Worm (Caenorhabditis elegans): Measurements from ENCODE around the gene unc-61.
"Not testable (repeated sequence)": the region's sequence is repeated elsewhere in the genome, so short reads cannot be mapped to it uniquely, and the experiment has no call there.

unc-61 gene

ce11 chrV:14763582-14763981 is 29.5 kb upstream of the unc-61 start:
- TF ChIP-seq snpc-4 (tag; optimal IDR thresholded peaks at IDR 0.05) (no peak), mdl-1 (tag; optimal IDR thresholded peaks at IDR 0.05) (no peak), elt-3 (tag; optimal IDR thresholded peaks at IDR 0.05) (no peak), ama-1 (optimal IDR thresholded peaks at IDR 0.05) (no peak), egl-5 (tag; optimal IDR thresholded peaks at IDR 0.05) (no peak), elt-1 (tag; optimal IDR thresholded peaks at IDR 0.05) (no peak), ZK546.5 (tag; optimal IDR thresholded peaks at IDR 0.05) (no peak), aly-2 (tag; optimal IDR thresholded peaks at IDR 0.05) (no peak), ceh-28 (tag; optimal IDR thresholded peaks at IDR 0.05) (no peak), nhr-43 (tag; optimal IDR thresholded peaks at IDR 0.05; ENCODE audit: poor library complexity, severe bottlenecking) (no peak), elt-2 (tag; optimal IDR thresholded peaks at IDR 0.05) (no peak), egl-27 (tag; optimal IDR thresholded peaks at IDR 0.05) (no peak), skn-1 (tag; optimal IDR thresholded peaks at IDR 0.05) (no peak), nhr-237 (tag; optimal IDR thresholded peaks at IDR 0.05) (no peak), tbx-2 (tag; optimal IDR thresholded peaks at IDR 0.05) (no peak), eor-1 (tag; optimal IDR thresholded peaks at IDR 0.05) (no peak), hmg-11 (tag; optimal IDR thresholded peaks at IDR 0.05) (no peak)

DNA sequence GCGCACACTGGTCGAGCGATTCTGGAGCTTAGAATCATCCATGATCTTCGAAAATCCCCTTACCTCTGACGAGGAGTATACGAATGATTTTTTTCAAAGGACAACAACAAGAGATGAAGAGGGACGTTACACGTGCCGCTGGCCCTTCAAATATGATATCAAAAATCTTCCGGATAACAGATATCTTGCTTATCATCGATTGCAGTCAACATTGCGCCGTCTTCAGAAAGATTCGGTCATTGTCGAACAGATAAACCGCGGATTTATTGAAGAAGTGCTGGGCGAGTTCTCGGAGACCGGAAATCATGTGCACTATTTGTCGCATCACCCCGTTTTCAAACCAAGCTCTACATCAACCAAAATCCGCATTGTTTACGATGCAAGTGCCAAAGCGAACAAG is 28.5 kb upstream of the unc-61 start:
- TF ChIP-seq nhr-11 (tag; optimal IDR thresholded peaks at IDR 0.05) (no peak), nhr-76 (tag; optimal IDR thresholded peaks at IDR 0.05) (no peak), ceh-9 (tag; optimal IDR thresholded peaks at IDR 0.05) (no peak), R02D3.7 (tag; optimal IDR thresholded peaks at IDR 0.05) (no peak), ama-1 (optimal IDR thresholded peaks at IDR 0.05) (no peak)

DNA sequence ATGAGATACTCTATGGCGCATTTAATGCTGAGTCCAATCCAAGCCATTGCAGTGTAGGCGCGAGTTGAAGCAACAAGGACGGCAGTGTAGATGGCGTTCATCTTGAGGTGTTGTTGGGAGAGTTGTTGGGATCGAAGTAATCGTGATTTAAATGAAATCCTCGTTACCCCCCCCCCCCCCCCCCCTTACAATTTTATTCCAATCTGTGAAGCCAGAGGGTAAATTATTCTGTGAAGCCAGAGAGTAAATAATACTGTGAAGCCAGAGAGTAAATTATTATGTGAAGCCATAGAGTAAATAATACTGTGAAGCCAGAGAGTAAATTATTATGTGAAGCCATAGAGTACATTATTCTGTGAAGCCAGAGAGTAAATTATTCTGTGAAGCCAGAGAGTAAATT is 16.3 kb upstream of the unc-61 start, which contains the start of gene nspa-10:
TSS of gene nspa-10 (minus strand) at position 101 of the 400 bp plus-strand sequence.
- not testable (repeated sequence) for TF ChIP-seq ama-1 (optimal IDR thresholded peaks at IDR 0.05); ceh-9 (tag; optimal IDR thresholded peaks at IDR 0.05); nhr-12 (tag; optimal IDR thresholded peaks at IDR 0.05)

DNA sequence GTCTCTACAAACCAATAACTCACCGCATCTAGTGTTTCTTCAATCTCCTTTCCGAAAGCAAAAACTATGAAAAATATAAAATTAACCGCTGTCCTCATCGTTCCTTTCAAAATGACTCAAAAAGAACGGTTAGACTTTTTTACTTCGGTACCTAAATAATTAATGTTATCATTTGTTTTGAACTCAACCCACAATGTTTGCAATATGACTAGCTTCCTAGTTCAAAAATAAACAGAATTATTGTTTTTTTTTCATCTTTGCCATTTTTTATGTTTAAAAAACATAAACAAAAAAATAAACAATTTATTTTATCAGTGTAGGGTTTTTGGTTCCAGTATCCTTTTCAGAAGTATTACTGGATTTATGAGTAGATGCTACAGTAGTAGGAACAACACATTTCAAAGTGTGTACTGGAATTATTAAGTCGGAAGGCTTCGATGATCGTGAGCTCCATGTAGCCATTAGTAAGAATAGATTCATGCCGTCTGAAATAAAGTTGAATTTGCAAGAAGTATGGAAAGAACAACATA is 14.6 kb upstream of the unc-61 start, which contains the start of the genes lipl-8 and Y50E8A.22:
TSS of gene lipl-8 (minus strand) at position 101 of the 530 bp plus-strand sequence.
TSS of gene Y50E8A.22 (minus strand) at position 480 of the 530 bp plus-strand sequence.
- TF ChIP-seq nhr-237 (tag; optimal IDR thresholded peaks at IDR 0.05): no peak
- no peak for TF ChIP-seq skn-1 (tag; optimal IDR thresholded peaks at IDR 0.05)
- no peak for TF ChIP-seq nhr-23 (tag; optimal IDR thresholded peaks at IDR 0.05)
- TF ChIP-seq jun-1 (tag; optimal IDR thresholded peaks at IDR 0.05): no peak
- no peak for TF ChIP-seq eor-1 (tag; optimal IDR thresholded peaks at IDR 0.05)
- TF ChIP-seq ceh-9 (tag; optimal IDR thresholded peaks at IDR 0.05): no peak
- no peak for TF ChIP-seq fkh-2 (tag; optimal IDR thresholded peaks at IDR 0.05)
- TF ChIP-seq elt-3 (tag; optimal IDR thresholded peaks at IDR 0.05): no peak
- no peak for TF ChIP-seq snpc-4 (tag; optimal IDR thresholded peaks at IDR 0.05)
- TF ChIP-seq nhr-76 (tag; optimal IDR thresholded peaks at IDR 0.05): no peak
- no peak for TF ChIP-seq lin-39 (tag; optimal IDR thresholded peaks at IDR 0.05)
- no peak for TF ChIP-seq ZK546.5 (tag; optimal IDR thresholded peaks at IDR 0.05)
- TF ChIP-seq ceh-82 (tag; optimal IDR thresholded peaks at IDR 0.05): no peak
- TF ChIP-seq hmg-11 (tag; optimal IDR thresholded peaks at IDR 0.05): no peak
- no peak for TF ChIP-seq lin-15B (tag; optimal IDR thresholded peaks at IDR 0.05)

- TF ChIP-seq ceh-28 (tag; optimal IDR thresholded peaks at IDR 0.05): no peak
- TF ChIP-seq elt-2 (tag; optimal IDR thresholded peaks at IDR 0.05): no peak
- no peak for TF ChIP-seq nhr-28 (tag; optimal IDR thresholded peaks at IDR 0.05)
- TF ChIP-seq ztf-4 (tag; optimal IDR thresholded peaks at IDR 0.05): no peak
- TF ChIP-seq nhr-43 (tag; optimal IDR thresholded peaks at IDR 0.05; ENCODE audit: poor library complexity, severe bottlenecking): no peak
- TF ChIP-seq nhr-237 (tag; optimal IDR thresholded peaks at IDR 0.05): no peak
- no peak for TF ChIP-seq nhr-11 (tag; optimal IDR thresholded peaks at IDR 0.05)
- TF ChIP-seq ceh-9 (tag; optimal IDR thresholded peaks at IDR 0.05): no peak
- TF ChIP-seq nhr-25 (tag; optimal IDR thresholded peaks at IDR 0.05): no peak
Observed at ce11 chrV:14746975-14747374, 12.9 kb upstream of the unc-61 start.

DNA sequence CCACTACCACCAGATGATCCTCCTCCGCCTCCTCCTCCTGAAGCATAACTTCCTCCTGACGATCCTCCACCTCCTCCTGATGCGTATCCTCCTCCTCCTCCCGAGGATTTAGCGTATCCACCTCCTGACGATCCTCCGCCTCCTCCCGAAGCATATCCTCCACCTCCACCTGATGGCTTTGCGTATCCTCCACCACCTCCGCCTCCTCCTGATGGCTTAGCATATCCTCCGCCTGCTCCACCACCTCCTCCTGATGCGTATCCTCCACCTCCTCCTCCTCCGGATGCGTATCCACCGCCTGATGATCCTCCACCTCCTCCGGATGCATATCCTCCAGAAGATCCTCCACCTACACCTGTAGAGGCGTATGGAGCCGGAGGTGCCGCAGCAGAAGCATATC is 10.8 kb upstream of the unc-61 start:
- TF ChIP-seq fos-1 (tag; optimal IDR thresholded peaks at IDR 0.05): no peak
- no peak for TF ChIP-seq nhr-28 (tag; optimal IDR thresholded peaks at IDR 0.05)
